Fruit fly (Drosophila melanogaster) whole organism, embryonic: Measurements from ENCODE around the gene CG17839.

Experiments
- Bteb2 ChIP-seq: fragments of 200-800 bp; sonication (Bioruptor generic); optimal IDR thresholded peaks from 2 replicates; lab custom pipeline; 2016; ENCODE audit warnings: missing biosample characterization, missing genetic modification characterization
- CG10565 ChIP-seq: fragments of 200-800 bp; sonication (Bioruptor generic); optimal IDR thresholded peaks from 3 replicates; lab custom pipeline; 2016; ENCODE audit warnings: missing biosample characterization, mild to moderate bottlenecking, missing genetic modification characterization
- CG10979 ChIP-seq: fragments of 200-800 bp; sonication (Bioruptor generic); optimal IDR thresholded peaks from 2 replicates; lab custom pipeline; 2018; ENCODE audit warnings: missing biosample characterization, mild to moderate bottlenecking, missing genetic modification characterization, moderate library complexity
- CG12071 ChIP-seq: fragments of 200-800 bp; sonication (Bioruptor generic); optimal IDR thresholded peaks from 3 replicates; lab custom pipeline; 2018; ENCODE audit warnings: missing biosample characterization, mild to moderate bottlenecking, missing genetic modification characterization
- CG12104 ChIP-seq: fragments of 200-800 bp; sonication (Bioruptor generic); optimal IDR thresholded peaks from 3 replicates; lab custom pipeline; 2016; ENCODE audit warnings: missing biosample characterization, missing genetic modification characterization
- CG14014 ChIP-seq: fragments of 200-800 bp; sonication (Bioruptor generic); IDR thresholded peaks from 2 replicates; pipeline ENCODE4 v1.3.6; 2022; ENCODE audit warnings: missing biosample characterization, missing genetic modification characterization
- CG16863 ChIP-seq: fragments of 200-800 bp; sonication (Bioruptor generic); optimal IDR thresholded peaks from 3 replicates; lab custom pipeline; 2016; ENCODE audit warnings: missing biosample characterization, missing genetic modification characterization
- CG17385 ChIP-seq: fragments of 200-800 bp; sonication (Bioruptor generic); optimal IDR thresholded peaks from 3 replicates; lab custom pipeline; 2018; ENCODE audit warnings: missing biosample characterization, mild to moderate bottlenecking, missing genetic modification characterization
- CG30431 ChIP-seq: fragments of 200-800 bp; sonication (Bioruptor generic); optimal IDR thresholded peaks from 2 replicates; lab custom pipeline; 2017; ENCODE audit warnings: missing biosample characterization, missing genetic modification characterization
- CG4707 ChIP-seq: fragments of 200-800 bp; sonication (Bioruptor generic); optimal IDR thresholded peaks from 2 replicates; lab custom pipeline; 2018; ENCODE audit warnings: missing biosample characterization, mild to moderate bottlenecking, missing genetic modification characterization, moderate library complexity
- CG5180 ChIP-seq: fragments of 200-800 bp; sonication (Bioruptor generic); optimal IDR thresholded peaks from 3 replicates; lab custom pipeline; 2017; ENCODE audit warnings: missing biosample characterization, missing genetic modification characterization, mild to moderate bottlenecking, moderate library complexity, missing genetic modification reagents
- CG5245 ChIP-seq: fragments of 200-800 bp; sonication (Bioruptor generic); optimal IDR thresholded peaks from 3 replicates; lab custom pipeline; 2016; ENCODE audit warnings: missing biosample characterization, missing genetic modification characterization
- CG6683 ChIP-seq: fragments of 200-800 bp; sonication (Bioruptor generic); optimal IDR thresholded peaks from 2 replicates; lab custom pipeline; 2017; ENCODE audit warnings: missing biosample characterization, mild to moderate bottlenecking, missing genetic modification characterization, missing genetic modification reagents
- CG6689 ChIP-seq: fragments of 200-800 bp; sonication (Bioruptor generic); IDR thresholded peaks from 2 replicates; pipeline ENCODE4 v1.3.6; 2022; ENCODE audit warnings: missing biosample characterization, missing genetic modification characterization
- CG6854 ChIP-seq: fragments of 200-800 bp; sonication (Bioruptor generic); optimal IDR thresholded peaks from 3 replicates; lab custom pipeline; 2017; ENCODE audit warnings: missing biosample characterization, mild to moderate bottlenecking, missing genetic modification characterization
- CG7372 ChIP-seq: fragments of 200-800 bp; sonication (Bioruptor generic); IDR thresholded peaks from 2 replicates; pipeline ENCODE4 v1.3.6; 2022; ENCODE audit warnings: missing biosample characterization, missing genetic modification characterization
- CG8290 ChIP-seq, 3 experiments: fragments of 200-800 bp; sonication (Bioruptor generic); optimal IDR thresholded peaks; 2 replicates each; lab custom pipeline; 2016 to 2019; ENCODE audit warnings: missing biosample characterization in 3 of 3, missing genetic modification characterization in 3 of 3, mild to moderate bottlenecking in 2 of 3, moderate library complexity in 1 of 3
- CG8924 ChIP-seq: fragments of 200-800 bp; optimal IDR thresholded peaks from 3 replicates; lab custom pipeline; 2019; ENCODE audit warnings: missing biosample characterization, mild to moderate bottlenecking, missing genetic modification characterization, moderate library complexity
- CoRest ChIP-seq: fragments of 200-800 bp; sonication (Bioruptor generic); optimal IDR thresholded peaks from 3 replicates; lab custom pipeline; 2018; ENCODE audit warnings: missing biosample characterization, mild to moderate bottlenecking, missing genetic modification characterization, moderate library complexity
- Dad ChIP-seq: fragments of 200-800 bp; sonication (Bioruptor generic); optimal IDR thresholded peaks from 3 replicates; lab custom pipeline; 2016; ENCODE audit warnings: missing biosample characterization, missing genetic modification characterization
- E2f1 ChIP-seq: fragments of 200-800 bp; sonication (Bioruptor generic); IDR thresholded peaks from 2 replicates; pipeline ENCODE4 v1.3.6; 2022; ENCODE audit warnings: missing biosample characterization, missing genetic modification characterization
- Fer1 ChIP-seq: fragments of 200-800 bp; sonication (Bioruptor generic); optimal IDR thresholded peaks from 2 replicates; lab custom pipeline; 2017; ENCODE audit warnings: missing biosample characterization, mild to moderate bottlenecking, missing genetic modification characterization
- H2.0 ChIP-seq: fragments of 200-800 bp; sonication (Bioruptor generic); IDR thresholded peaks from 2 replicates; pipeline ENCODE4 v1.3.6; 2022; ENCODE audit warnings: missing biosample characterization, missing genetic modification characterization
- PHDP ChIP-seq: fragments of 200-800 bp; sonication (Bioruptor generic); optimal IDR thresholded peaks from 3 replicates; lab custom pipeline; 2018; ENCODE audit warnings: missing biosample characterization, mild to moderate bottlenecking, missing genetic modification characterization, moderate library complexity
- Pdp1 ChIP-seq, 2 experiments: fragments of 200-800 bp; sonication (Bioruptor generic); optimal IDR thresholded peaks; 3 replicates each; lab custom pipeline; 2016; ENCODE audit warnings: missing biosample characterization in 2 of 2, missing genetic modification characterization in 2 of 2, mild to moderate bottlenecking in 1 of 2, moderate library complexity in 1 of 2
- Spps ChIP-seq: fragments of 200-800 bp; sonication (Bioruptor generic); optimal IDR thresholded peaks from 2 replicates; lab custom pipeline; 2018; ENCODE audit warnings: missing biosample characterization, mild to moderate bottlenecking, missing genetic modification characterization
- Ssrp ChIP-seq: fragments of 200-800 bp; sonication (Bioruptor generic); optimal IDR thresholded peaks from 2 replicates; lab custom pipeline; 2018; ENCODE audit warnings: missing biosample characterization, mild to moderate bottlenecking, missing genetic modification characterization, moderate library complexity
- Xrp1 ChIP-seq: fragments of 200-800 bp; sonication (Bioruptor generic); IDR thresholded peaks from 2 replicates; pipeline ENCODE4 v1.3.6; 2022; ENCODE audit warnings: missing biosample characterization, missing genetic modification characterization
- YL-1 ChIP-seq: fragments of 200-800 bp; sonication (Bioruptor generic); optimal IDR thresholded peaks from 3 replicates; lab custom pipeline; 2017; ENCODE audit warnings: missing biosample characterization, mild to moderate bottlenecking, missing genetic modification characterization
- amos ChIP-seq: fragments of 200-800 bp; sonication (Bioruptor generic); IDR thresholded peaks from 2 replicates; pipeline ENCODE4 v1.3.6; 2022; ENCODE audit warnings: missing biosample characterization, missing genetic modification characterization; ENCODE audit not compliant: partially characterized antibody
- ash1 ChIP-seq: fragments of 200-800 bp; sonication (Bioruptor generic); optimal IDR thresholded peaks from 2 replicates; lab custom pipeline; 2018; ENCODE audit warnings: missing biosample characterization, mild to moderate bottlenecking, missing genetic modification characterization
- bab2 ChIP-seq: fragments of 200-800 bp; sonication (Bioruptor generic); optimal IDR thresholded peaks from 2 replicates; lab custom pipeline; 2016; ENCODE audit warnings: missing biosample characterization, missing genetic modification characterization
- ci ChIP-seq: fragments of 200-800 bp; sonication (Bioruptor generic); IDR thresholded peaks from 3 replicates; pipeline ENCODE4 v1.3.6; 2022; ENCODE audit warnings: missing biosample characterization, missing genetic modification characterization
- crol ChIP-seq: fragments of 200-800 bp; sonication (Bioruptor generic); IDR thresholded peaks from 2 replicates; pipeline ENCODE4 v1.3.6; 2022; ENCODE audit warnings: missing biosample characterization, missing genetic modification characterization
- da ChIP-seq: fragments of 200-800 bp; sonication (Bioruptor generic); optimal IDR thresholded peaks from 2 replicates; lab custom pipeline; 2016; ENCODE audit warnings: missing biosample characterization, missing genetic modification characterization
- dimm ChIP-seq: fragments of 200-800 bp; sonication (Bioruptor generic); IDR thresholded peaks from 2 replicates; pipeline ENCODE4 v1.3.6; 2022; ENCODE audit warnings: missing biosample characterization, missing genetic modification characterization
- dpn ChIP-seq, 2 experiments: fragments of 200-800 bp; sonication (Bioruptor generic); optimal IDR thresholded peaks; 3 replicates each; lab custom pipeline; 2016; ENCODE audit warnings: missing biosample characterization in 2 of 2, missing genetic modification characterization in 2 of 2
- exex ChIP-seq: fragments of 200-800 bp; sonication (Bioruptor generic); optimal IDR thresholded peaks from 4 replicates; lab custom pipeline; 2018; ENCODE audit warnings: missing biosample characterization, mild to moderate bottlenecking, missing genetic modification characterization, moderate library complexity
- fd3F ChIP-seq: fragments of 200-800 bp; sonication (Bioruptor generic); optimal IDR thresholded peaks from 2 replicates; lab custom pipeline; 2018; ENCODE audit warnings: missing biosample characterization, mild to moderate bottlenecking, missing genetic modification characterization, moderate library complexity
- gcm ChIP-seq: fragments of 200-800 bp; sonication (Bioruptor generic); optimal IDR thresholded peaks from 2 replicates; lab custom pipeline; 2019; ENCODE audit warnings: missing biosample characterization, mild to moderate bottlenecking, missing genetic modification characterization, moderate library complexity
- gsb-n ChIP-seq: fragments of 200-800 bp; sonication (Bioruptor generic); optimal IDR thresholded peaks from 3 replicates; lab custom pipeline; 2018; ENCODE audit warnings: missing biosample characterization, mild to moderate bottlenecking, missing genetic modification characterization
- kni ChIP-seq: fragments of 200-800 bp; sonication (Bioruptor generic); optimal IDR thresholded peaks from 3 replicates; lab custom pipeline; 2017; ENCODE audit warnings: mild to moderate bottlenecking, missing biosample characterization, missing genetic modification reagents, missing genetic modification characterization
- nau ChIP-seq: fragments of 200-800 bp; sonication (Bioruptor generic); optimal IDR thresholded peaks from 3 replicates; lab custom pipeline; 2017; ENCODE audit warnings: missing biosample characterization, mild to moderate bottlenecking, missing genetic modification characterization, missing genetic modification reagents
- odd ChIP-seq: fragments of 200-800 bp; sonication (Bioruptor generic); optimal IDR thresholded peaks from 2 replicates; lab custom pipeline; 2017; ENCODE audit warnings: missing biosample characterization, mild to moderate bottlenecking, missing genetic modification characterization
- sens ChIP-seq: fragments of 200-800 bp; sonication (Bioruptor generic); peaks from one replicate; lab custom pipeline; 2016; ENCODE audit warnings: missing biosample characterization, missing genetic modification characterization
- shn ChIP-seq: fragments of 200-800 bp; sonication (Bioruptor generic); optimal IDR thresholded peaks from 3 replicates; lab custom pipeline; 2016; ENCODE audit warnings: missing biosample characterization, missing genetic modification characterization
- tgo ChIP-seq: fragments of 200-800 bp; sonication (Bioruptor generic); IDR thresholded peaks from 3 replicates; pipeline ENCODE4 v1.3.6; 2022; ENCODE audit warnings: missing biosample characterization, missing genetic modification characterization
- zen ChIP-seq: fragments of 200-800 bp; sonication (Bioruptor generic); optimal IDR thresholded peaks from 3 replicates; lab custom pipeline; 2018; ENCODE audit warnings: missing biosample characterization, mild to moderate bottlenecking, missing genetic modification characterization, moderate library complexity

CG17839 gene

dm6 chr3L:14781082-14781862 is 23.7 kb upstream of the CG17839 start (continued):
- TF ChIP-seq CG5180 (GFP tag; lab: Kevin White, UChicago) (peak; percentile 56), tgo (GFP tag; lab: Robert Waterston, UW) (peak; percentile 26; the same call in 2 of the 3 replicates), Dad (GFP tag; lab: Kevin White, UChicago) (no peak), CG30431 (GFP tag; lab: Kevin White, UChicago) (peak; percentile 55), Pdp1 (GFP tag; optimal IDR thresholded peaks at IDR 0.05; lab: Kevin White, UChicago) (peak; percentile 27 to 33), Spps (tag; lab: Kevin White, UChicago) (peak; percentile 18), dpn (GFP tag; optimal IDR thresholded peaks at IDR 0.05; lab: Kevin White, UChicago) (peak; percentile 34 to 64), sens (peak; percentile 95), CoRest (peak; percentile 87), nau (GFP tag; lab: Kevin White, UChicago) (peak; percentile 61), CG5245 (GFP tag; lab: Kevin White, UChicago) (peak; percentile 32), CG14014 (GFP tag; lab: Robert Waterston, UW) (peak; percentile 52; the same call in 1 of the 2 replicates), CG4707 (GFP tag; lab: Kevin White, UChicago) (peak; percentile 61), CG10565 (GFP tag; lab: Kevin White, UChicago) (no peak), odd (GFP tag; lab: Kevin White, UChicago) (peak; percentile 78), Ssrp (tag; lab: Kevin White, UChicago) (peak; percentile 80), ash1 (no peak), exex (peak; percentile 12), H2.0 (GFP tag; lab: Robert Waterston, UW) (0 out of 2 replicates have a peak, but pooled peaks have one; percentile 2), CG17385 (GFP tag; lab: Kevin White, UChicago) (peak; percentile 72), gcm (GFP tag; lab: Kevin White, UChicago) (peak; percentile 72), CG12104 (GFP tag; lab: Kevin White, UChicago) (peak; percentile 88), CG10979 (tag; lab: Kevin White, UChicago) (peak; percentile 73), YL-1 (GFP tag; lab: Kevin White, UChicago) (peak; percentile 50), PHDP (tag; lab: Kevin White, UChicago) (peak; percentile 63), kni (peak; percentile 100), da (GFP tag; lab: Kevin White, UChicago) (peak; percentile 39), bab2 (GFP tag; lab: Kevin White, UChicago) (peak; percentile 31), CG8924 (peak; percentile 77), dimm (no peak), gsb-n (tag; lab: Kevin White, UChicago) (peak; percentile 54), shn (GFP tag; lab: Kevin White, UChicago) (peak; percentile 24), Bteb2 (GFP tag; lab: Kevin White, UChicago) (peak; percentile 17), CG12071 (peak; percentile 75), zen (tag; lab: Kevin White, UChicago) (peak; percentile 57), crol (GFP tag; lab: Robert Waterston, UW) (peak; percentile 99), CG8290 (GFP tag; optimal IDR thresholded peaks at IDR 0.05; lab: Kevin White, UChicago) (peak; percentile 24), CG8290 (tag; optimal IDR thresholded peaks at IDR 0.05; lab: Kevin White, UChicago) (peak; percentile 12 to 66), CG16863 (peak; percentile 33), ci (GFP tag; lab: Robert Waterston, UW) (peak; percentile 74; the same call in 2 of the 3 replicates), fd3F (GFP tag; lab: Kevin White, UChicago) (peak; percentile 14), CG6854 (GFP tag; lab: Kevin White, UChicago) (peak; percentile 72), E2f1 (GFP tag; lab: Robert Waterston, UW) (peak; percentile 38; the same call in 1 of the 2 replicates), CG7372 (GFP tag; lab: Robert Waterston, UW) (0 out of 2 replicates have a peak, but pooled peaks have one; percentile 23), amos (GFP tag; lab: Robert Waterston, UW) (peak; percentile 9; the same call in 1 of the 2 replicates), Fer1 (GFP tag; lab: Kevin White, UChicago) (peak; percentile 77), CG6689 (GFP tag; lab: Robert Waterston, UW) (peak; percentile 58), CG6683 (peak; percentile 72), Xrp1 (GFP tag; lab: Robert Waterston, UW) (peak; percentile 73)
